Worm (Caenorhabditis elegans) whole organism, L1 larva: ENCODE results near the gene C13G5.2.

ENCODE experiments used
- C16A3.4 ChIP-seq: fragments of 150-350 bp; optimal IDR thresholded peaks from 2 replicates; lab custom pipeline; 2014; ENCODE audit warnings: missing biosample characterization, missing genetic modification characterization
- aha-1 ChIP-seq: fragments of 150-350 bp; optimal IDR thresholded peaks from 2 replicates; lab custom pipeline; 2014; ENCODE audit warnings: missing biosample characterization, missing genetic modification characterization
- aly-2 ChIP-seq: fragments of 150-350 bp; optimal IDR thresholded peaks from 2 replicates; lab custom pipeline; 2014; ENCODE audit warnings: missing biosample characterization, missing genetic modification characterization
- ama-1 ChIP-seq: fragments of 150-350 bp; optimal IDR thresholded peaks from 2 replicates; lab custom pipeline; 2014
- ceh-63 ChIP-seq: fragments of 200-800 bp; sonication (Bioruptor generic); optimal IDR thresholded peaks from 2 replicates; lab custom pipeline; 2018; ENCODE audit warnings: mild to moderate bottlenecking, missing genetic modification characterization, missing compliant biosample characterization
- ceh-82 ChIP-seq, 3 experiments: fragments of 150-350 bp in 1 of 3; sonication (generic microtip) in 2 of 3; optimal IDR thresholded peaks; 2 replicates each; lab custom pipeline; 2014 to 2017; ENCODE audit warnings: missing biosample characterization in 3 of 3, missing genetic modification characterization in 3 of 3
- ceh-88 ChIP-seq: fragments of 200-800 bp; sonication (Bioruptor generic); IDR thresholded peaks from 2 replicates; pipeline ENCODE4 v1.3.6; 2022; ENCODE audit warnings: missing genetic modification characterization, missing compliant biosample characterization
- ceh-90 ChIP-seq: sonication (generic microtip); optimal IDR thresholded peaks from 2 replicates; lab custom pipeline; 2016; ENCODE audit warnings: missing genetic modification characterization, missing compliant biosample characterization
- dpl-1 ChIP-seq, 3 experiments: fragments of 150-350 bp in 2 of 3; sonication (generic microtip) in 1 of 3; optimal IDR thresholded peaks; 2 replicates each; lab custom pipeline; 2014 to 2017; ENCODE audit warnings: missing biosample characterization in 3 of 3, missing genetic modification characterization in 3 of 3, missing genetic modification reagents in 3 of 3
- efl-1 ChIP-seq, 4 experiments: fragments of 150-350 bp; optimal IDR thresholded peaks in 3 of 4; peaks in 1 of 4; 1 replicate in 1 of 4; 2 replicates in 3 of 4; lab custom pipeline; 2014; ENCODE audit warnings: missing biosample characterization in 2 of 4, missing genetic modification characterization in 2 of 4, missing genetic modification reagents in 2 of 4
- elt-2 ChIP-seq: sonication (generic microtip); optimal IDR thresholded peaks from 2 replicates; lab custom pipeline; 2016; ENCODE audit warnings: missing genetic modification characterization, mild to moderate bottlenecking, inconsistent platforms, missing compliant biosample characterization, missing genetic modification reagents
- elt-3 ChIP-seq, 6 experiments: fragments of 150-350 bp in 1 of 6; sonication (generic microtip); optimal IDR thresholded peaks; 2 replicates each; lab custom pipeline; 2017 to 2018; ENCODE audit warnings: missing biosample characterization in 6 of 6, missing genetic modification characterization in 6 of 6, inconsistent platforms in 1 of 6
- ets-5 ChIP-seq: fragments of 200-800 bp; sonication (Bioruptor generic); IDR thresholded peaks from 2 replicates; pipeline ENCODE4 v1.3.6; 2022; ENCODE audit warnings: missing genetic modification characterization, missing compliant biosample characterization
- hlh-17 ChIP-seq: fragments of 200-800 bp; sonication (Bioruptor generic); optimal IDR thresholded peaks from 2 replicates; lab custom pipeline; 2018; ENCODE audit warnings: missing genetic modification characterization, mild to moderate bottlenecking, missing compliant biosample characterization, moderate library complexity, borderline replicate concordance
- hlh-4 ChIP-seq: sonication (generic microtip); optimal IDR thresholded peaks from 2 replicates; lab custom pipeline; 2016; ENCODE audit warnings: mild to moderate bottlenecking, missing genetic modification characterization, missing compliant biosample characterization
- hpl-2 ChIP-seq: fragments of 150-350 bp; optimal IDR thresholded peaks from 2 replicates; lab custom pipeline; 2014; ENCODE audit warnings: missing biosample characterization, missing genetic modification reagents, missing genetic modification characterization
- lin-14 ChIP-seq: fragments of 200-800 bp; sonication (Bioruptor generic); optimal IDR thresholded peaks from 2 replicates; lab custom pipeline; 2018; ENCODE audit warnings: mild to moderate bottlenecking, missing genetic modification characterization, moderate library complexity, missing compliant biosample characterization
- lin-35 ChIP-seq, 2 experiments: fragments of 150-350 bp; optimal IDR thresholded peaks; 2 replicates each; lab custom pipeline; 2014; ENCODE audit warnings: missing biosample characterization in 2 of 2, missing genetic modification characterization in 2 of 2, missing genetic modification reagents in 2 of 2
- lsy-2 ChIP-seq, 2 experiments: fragments of 150-350 bp; optimal IDR thresholded peaks; 2 replicates each; lab custom pipeline; 2014; ENCODE audit warnings: missing biosample characterization in 2 of 2, missing genetic modification characterization in 2 of 2
- mab-9 ChIP-seq: fragments of 200-800 bp; sonication (Bioruptor generic); IDR thresholded peaks from 2 replicates; pipeline ENCODE4 v1.3.6; 2022; ENCODE audit warnings: missing genetic modification reagents, missing genetic modification characterization, missing compliant biosample characterization
- mdl-1 ChIP-seq, 2 experiments: fragments of 150-350 bp; optimal IDR thresholded peaks; 2 replicates each; lab custom pipeline; 2014 to 2017; ENCODE audit warnings: missing biosample characterization in 2 of 2, missing genetic modification characterization in 2 of 2, inconsistent platforms in 1 of 2
- mep-1 ChIP-seq: fragments of 150-350 bp; optimal IDR thresholded peaks from 2 replicates; lab custom pipeline; 2014; ENCODE audit warnings: missing biosample characterization, missing genetic modification characterization
- nhr-19 ChIP-seq: fragments of 200-800 bp; sonication (Bioruptor generic); conservative IDR thresholded peaks from 2 replicates; pipeline ENCODE4 v1.3.6; 2022; ENCODE audit warnings: missing genetic modification characterization, missing compliant biosample characterization
- nhr-20 ChIP-seq: sonication (generic microtip); optimal IDR thresholded peaks from 2 replicates; lab custom pipeline; 2016; ENCODE audit warnings: mild to moderate bottlenecking, missing genetic modification characterization, missing compliant biosample characterization
- nhr-237 ChIP-seq: fragments of 150-350 bp; optimal IDR thresholded peaks from 2 replicates; lab custom pipeline; 2014; ENCODE audit warnings: missing biosample characterization, missing genetic modification characterization
- nhr-28 ChIP-seq: fragments of 150-350 bp; optimal IDR thresholded peaks from 2 replicates; lab custom pipeline; 2014; ENCODE audit warnings: missing biosample characterization, missing genetic modification characterization
- nhr-47 ChIP-seq: sonication (generic microtip); optimal IDR thresholded peaks from 2 replicates; lab custom pipeline; 2016; ENCODE audit warnings: mild to moderate bottlenecking, missing genetic modification characterization, moderate library complexity, missing compliant biosample characterization
- nhr-71 ChIP-seq: sonication (generic microtip); optimal IDR thresholded peaks from 2 replicates; lab custom pipeline; 2016; ENCODE audit warnings: mild to moderate bottlenecking, missing genetic modification characterization, moderate library complexity, missing compliant biosample characterization
- nhr-77 ChIP-seq: fragments of 150-350 bp; optimal IDR thresholded peaks from 2 replicates; lab custom pipeline; 2014; ENCODE audit warnings: missing biosample characterization, missing genetic modification characterization
- nhr-85 ChIP-seq: sonication (generic microtip); peaks from one replicate; lab custom pipeline; 2016; ENCODE audit warnings: missing genetic modification characterization, inconsistent platforms, missing compliant biosample characterization
- nhr-90 ChIP-seq: sonication (generic microtip); optimal IDR thresholded peaks from 2 replicates; lab custom pipeline; 2016; ENCODE audit warnings: mild to moderate bottlenecking, missing genetic modification characterization, missing compliant biosample characterization; ENCODE audit not compliant: poor library complexity
- rnt-1 ChIP-seq: sonication (generic microtip); optimal IDR thresholded peaks from 2 replicates; lab custom pipeline; 2016; ENCODE audit warnings: mild to moderate bottlenecking, missing genetic modification characterization, moderate library complexity, missing compliant biosample characterization
- skn-1 ChIP-seq: fragments of 150-350 bp; optimal IDR thresholded peaks from 2 replicates; lab custom pipeline; 2014; ENCODE audit warnings: missing biosample characterization, missing genetic modification characterization
- snu-23 ChIP-seq: sonication (generic microtip); optimal IDR thresholded peaks from 2 replicates; lab custom pipeline; 2016; ENCODE audit warnings: missing genetic modification characterization, missing compliant biosample characterization
- sox-4 ChIP-seq: sonication (generic microtip); optimal IDR thresholded peaks from 2 replicates; lab custom pipeline; 2016; ENCODE audit warnings: missing genetic modification characterization, missing compliant biosample characterization
- sptf-1 ChIP-seq: fragments of 150-350 bp; optimal IDR thresholded peaks from 2 replicates; lab custom pipeline; 2014; ENCODE audit warnings: missing biosample characterization, missing genetic modification characterization
- tbx-2 ChIP-seq: sonication (generic microtip); optimal IDR thresholded peaks from 2 replicates; lab custom pipeline; 2016; ENCODE audit warnings: missing genetic modification characterization, missing compliant biosample characterization
- unc-30 ChIP-seq: sonication (generic microtip); optimal IDR thresholded peaks from 2 replicates; lab custom pipeline; 2017; ENCODE audit warnings: missing biosample characterization, missing genetic modification characterization
- unc-62 ChIP-seq: fragments of 150-350 bp; optimal IDR thresholded peaks from 2 replicates; lab custom pipeline; 2014; ENCODE audit warnings: missing biosample characterization, missing genetic modification reagents, missing genetic modification characterization
- unc-98 ChIP-seq: fragments of 200-800 bp; sonication (Bioruptor generic); IDR thresholded peaks from 2 replicates; pipeline ENCODE4 v1.3.6; 2022; ENCODE audit warnings: missing genetic modification characterization, missing compliant biosample characterization
- vab-15 ChIP-seq: sonication (generic microtip); optimal IDR thresholded peaks from 2 replicates; lab custom pipeline; 2017; ENCODE audit warnings: missing genotype, mild to moderate bottlenecking, missing genetic modification characterization, missing compliant biosample characterization
- xbp-1 ChIP-seq: sonication (generic microtip); optimal IDR thresholded peaks from 2 replicates; lab custom pipeline; 2016; ENCODE audit warnings: missing genetic modification characterization, missing compliant biosample characterization
- ztf-11 ChIP-seq, 2 experiments: sonication (generic microtip); optimal IDR thresholded peaks; 2 replicates each; lab custom pipeline; 2016 to 2017; ENCODE audit warnings: missing genetic modification characterization in 2 of 2, missing biosample characterization in 1 of 2, missing compliant biosample characterization in 1 of 2
- ztf-4 ChIP-seq: fragments of 150-350 bp; optimal IDR thresholded peaks from 2 replicates; lab custom pipeline; 2014; ENCODE audit warnings: missing biosample characterization, missing genetic modification characterization

The C13G5.2 gene

ce11 chrIII:8654400-8654980 lies 36.2 kb upstream of the C13G5.2 start (continued):
- no peak for TF ChIP-seq ceh-82 (tag; optimal IDR thresholded peaks at IDR 0.05; lab: Kevin White, UChicago)

- TF ChIP-seq aly-2 (tag; lab: Kevin White, UChicago) (no peak), unc-62 (no peak), C16A3.4 (tag; lab: Kevin White, UChicago) (peak; percentile 10), hpl-2 (GFP tag; lab: Kevin White, UChicago) (no peak), sptf-1 (no peak), nhr-77 (tag; lab: Kevin White, UChicago) (peak; percentile 4), ceh-63 (GFP tag; lab: Kevin White, UChicago) (no peak), ceh-88 (GFP tag; lab: Robert Waterston, UW) (0 out of 2 replicates have a peak, but pooled peaks have one; percentile 12), ztf-11 (tag; optimal IDR thresholded peaks at IDR 0.05; lab: Kevin White, UChicago) (no peak), aha-1 (tag; lab: Kevin White, UChicago) (no peak), ets-5 (GFP tag; lab: Robert Waterston, UW) (no peak), ztf-4 (tag; lab: Kevin White, UChicago) (no peak), ama-1 (lab: Kevin White, UChicago) (peak; percentile 83), nhr-19 (peak; percentile 42), rnt-1 (peak; percentile 11), hlh-4 (tag; lab: Kevin White, UChicago) (no peak), skn-1 (tag; lab: Kevin White, UChicago) (peak; percentile 0), nhr-237 (no peak), xbp-1 (tag; lab: Kevin White, UChicago) (no peak), nhr-20 (tag; lab: Kevin White, UChicago) (peak; percentile 71), mep-1 (tag; lab: Kevin White, UChicago) (no peak), tbx-2 (peak; percentile 23), ceh-90 (no peak), dpl-1 (GFP tag; optimal IDR thresholded peaks at IDR 0.05; lab: Kevin White, UChicago) (peak in 1 of 3 experiments; percentile 9), unc-98 (no peak), lsy-2 (tag; optimal IDR thresholded peaks at IDR 0.05; lab: Kevin White, UChicago) (peak in 1 of 2 experiments; percentile 18), unc-30 (tag; lab: Kevin White, UChicago) (no peak), hlh-17 (GFP tag; lab: Kevin White, UChicago) (no peak), nhr-47 (tag; lab: Kevin White, UChicago) (peak; percentile 30), nhr-71 (tag; lab: Kevin White, UChicago) (peak; percentile 54), nhr-85 (tag; lab: Kevin White, UChicago) (peak; percentile 81), mdl-1 (tag; optimal IDR thresholded peaks at IDR 0.05; lab: Kevin White, UChicago) (peak in 1 of 2 experiments; percentile 53), mab-9 (GFP tag; lab: Robert Waterston, UW) (no peak), lin-14 (GFP tag; lab: Kevin White, UChicago) (peak; percentile 26), lin-35 (GFP tag; optimal IDR thresholded peaks at IDR 0.05; lab: Kevin White, UChicago) (peak in 1 of 2 experiments; percentile 34), vab-15 (tag; lab: Kevin White, UChicago) (no peak), efl-1 (optimal IDR thresholded peaks at IDR 0.05; lab: Kevin White, UChicago) (no peak), efl-1 (GFP tag; optimal IDR thresholded peaks at IDR 0.05 in 1 of 2; lab: Kevin White, UChicago) (peak in 1 of 2 experiments; percentile 16), nhr-28 (no peak), elt-2 (tag; lab: Kevin White, UChicago) (peak; percentile 54), nhr-90 (peak; percentile 20), snu-23 (GFP tag; lab: Kevin White, UChicago) (peak; percentile 35), elt-3 (tag; optimal IDR thresholded peaks at IDR 0.05; lab: Kevin White, UChicago) (peak in 2 of 6 experiments; percentile 38 to 51), sox-4 (tag; lab: Kevin White, UChicago) (no peak)
Measured at ce11 chrIII:8653875-8654386, 35.7 kb upstream of the C13G5.2 start, which contains the start of gene F22B7.9. Gene F22B7.9, minus strand, starts transcription at chrIII:8653925.
